Worm (Caenorhabditis elegans) whole organism, L2 larva: ENCODE data around the gene abt-4.

Source experiments
- F13H6.1 ChIP-seq: sonication (generic microtip); optimal IDR thresholded peaks from 2 replicates; lab custom pipeline; 2016; ENCODE audit warnings: missing genetic modification characterization, missing compliant biosample characterization
- alr-1 ChIP-seq: fragments of 150-350 bp; optimal IDR thresholded peaks from 2 replicates; lab custom pipeline; 2014; ENCODE audit warnings: missing biosample characterization, missing genetic modification characterization
- elt-1 ChIP-seq: fragments of 150-350 bp; optimal IDR thresholded peaks from 2 replicates; lab custom pipeline; 2014; ENCODE audit warnings: missing biosample characterization, missing genetic modification characterization
- fos-1 ChIP-seq: fragments of 150-350 bp; optimal IDR thresholded peaks from 2 replicates; lab custom pipeline; 2014; ENCODE audit warnings: missing biosample characterization, missing genetic modification characterization
- nhr-237 ChIP-seq: fragments of 150-350 bp; optimal IDR thresholded peaks from 2 replicates; lab custom pipeline; 2014; ENCODE audit warnings: missing biosample characterization, missing genetic modification characterization
- skn-1 ChIP-seq: sonication (generic microtip); optimal IDR thresholded peaks from 2 replicates; lab custom pipeline; 2017; ENCODE audit warnings: missing biosample characterization, missing genetic modification characterization
- sma-3 ChIP-seq: sonication (generic microtip); optimal IDR thresholded peaks from 2 replicates; lab custom pipeline; 2016; ENCODE audit warnings: missing genetic modification reagents, missing genetic modification characterization, missing compliant biosample characterization
- ztf-11 ChIP-seq: sonication (generic microtip); optimal IDR thresholded peaks from 2 replicates; lab custom pipeline; 2017; ENCODE audit warnings: missing biosample characterization, missing genetic modification characterization

ce11 chrV:283953-284352 is 46.6 kb downstream of the abt-4 start:
- no peak for TF ChIP-seq sma-3
- TF ChIP-seq nhr-237 = no peak
- TF ChIP-seq F13H6.1 (tag; lab: Kevin White, UChicago) = no peak
- TF ChIP-seq alr-1 (tag; lab: Kevin White, UChicago) = no peak
- TF ChIP-seq fos-1 = no peak
- TF ChIP-seq skn-1 (tag; lab: Kevin White, UChicago) = no peak
- no peak for TF ChIP-seq ztf-11
- no peak for TF ChIP-seq elt-1
